Worm (Caenorhabditis elegans): ENCODE results near the gene F45H10.2.

ce11 chrII:13479424-13479823 lies 13.4 kb downstream of the F45H10.2 start:
- no peak for TF ChIP-seq egl-13 (tag; optimal IDR thresholded peaks at IDR 0.05)
- no peak for TF ChIP-seq blmp-1 (tag; optimal IDR thresholded peaks at IDR 0.05)
- no peak for TF ChIP-seq dpl-1 (GFP tag; optimal IDR thresholded peaks at IDR 0.05)
- TF ChIP-seq sptf-1 (tag; optimal IDR thresholded peaks at IDR 0.05), result no peak
- TF ChIP-seq C04F5.9 (tag; optimal IDR thresholded peaks at IDR 0.05), result no peak
- no peak for TF ChIP-seq lsy-2 (tag; optimal IDR thresholded peaks at IDR 0.05)
- TF ChIP-seq nhr-12 (tag; optimal IDR thresholded peaks at IDR 0.05), result no peak
- TF ChIP-seq ceh-88 (GFP tag; IDR thresholded peaks at IDR 0.05), result no peak
- TF ChIP-seq unc-130 (tag; optimal IDR thresholded peaks at IDR 0.05), result no peak

Data from whole organism, L1 larva.